Fruit fly (Drosophila melanogaster) whole organism, pupa: ENCODE results near the gene CG13676.

Source experiments
- CG13204 ChIP-seq: fragments of 200-800 bp; sonication (Bioruptor generic); optimal IDR thresholded peaks from 2 replicates; lab custom pipeline; 2018; ENCODE audit warnings: missing biosample characterization, mild to moderate bottlenecking, missing genetic modification characterization, moderate library complexity
- CG15710 ChIP-seq: fragments of 200-800 bp; sonication (Bioruptor generic); optimal IDR thresholded peaks from 2 replicates; lab custom pipeline; 2018; ENCODE audit warnings: missing biosample characterization, mild to moderate bottlenecking, missing genetic modification characterization, moderate library complexity
- CG17806 ChIP-seq: fragments of 200-800 bp; sonication (Bioruptor generic); optimal IDR thresholded peaks from 2 replicates; lab custom pipeline; 2018; ENCODE audit warnings: missing biosample characterization, mild to moderate bottlenecking, missing genetic modification characterization, moderate library complexity
- CG8159 ChIP-seq: fragments of 200-800 bp; sonication (Bioruptor generic); optimal IDR thresholded peaks from 3 replicates; lab custom pipeline; 2018; ENCODE audit warnings: missing biosample characterization, mild to moderate bottlenecking, missing genetic modification characterization, moderate library complexity
- CG8301 ChIP-seq: fragments of 200-800 bp; sonication (Bioruptor generic); optimal IDR thresholded peaks from 2 replicates; lab custom pipeline; 2018; ENCODE audit warnings: missing biosample characterization, mild to moderate bottlenecking, missing genetic modification characterization
- CG9948 ChIP-seq: fragments of 200-800 bp; sonication (Bioruptor generic); optimal IDR thresholded peaks from 2 replicates; lab custom pipeline; 2018; ENCODE audit warnings: missing biosample characterization, mild to moderate bottlenecking, missing genetic modification characterization, moderate library complexity
- EcR ChIP-seq: fragments of 200-800 bp; sonication (Bioruptor generic); optimal IDR thresholded peaks from 3 replicates; lab custom pipeline; 2019; ENCODE audit warnings: missing biosample characterization, missing genetic modification characterization, mild to moderate bottlenecking, moderate library complexity, missing genetic modification reagents
- Ets98B ChIP-seq: fragments of 200-800 bp; sonication (Bioruptor generic); IDR thresholded peaks from 2 replicates; pipeline ENCODE4 v1.3.6; 2022; ENCODE audit warnings: missing biosample characterization, missing genetic modification characterization
- Pif1A ChIP-seq: fragments of 200-800 bp; sonication (Bioruptor generic); optimal IDR thresholded peaks from 3 replicates; lab custom pipeline; 2016; ENCODE audit warnings: missing biosample characterization, missing genetic modification characterization
- Snoo ChIP-seq: fragments of 200-800 bp; sonication (Bioruptor generic); optimal IDR thresholded peaks from 3 replicates; lab custom pipeline; 2017; ENCODE audit warnings: missing biosample characterization, mild to moderate bottlenecking, missing genetic modification characterization, inconsistent platforms

DNA sequence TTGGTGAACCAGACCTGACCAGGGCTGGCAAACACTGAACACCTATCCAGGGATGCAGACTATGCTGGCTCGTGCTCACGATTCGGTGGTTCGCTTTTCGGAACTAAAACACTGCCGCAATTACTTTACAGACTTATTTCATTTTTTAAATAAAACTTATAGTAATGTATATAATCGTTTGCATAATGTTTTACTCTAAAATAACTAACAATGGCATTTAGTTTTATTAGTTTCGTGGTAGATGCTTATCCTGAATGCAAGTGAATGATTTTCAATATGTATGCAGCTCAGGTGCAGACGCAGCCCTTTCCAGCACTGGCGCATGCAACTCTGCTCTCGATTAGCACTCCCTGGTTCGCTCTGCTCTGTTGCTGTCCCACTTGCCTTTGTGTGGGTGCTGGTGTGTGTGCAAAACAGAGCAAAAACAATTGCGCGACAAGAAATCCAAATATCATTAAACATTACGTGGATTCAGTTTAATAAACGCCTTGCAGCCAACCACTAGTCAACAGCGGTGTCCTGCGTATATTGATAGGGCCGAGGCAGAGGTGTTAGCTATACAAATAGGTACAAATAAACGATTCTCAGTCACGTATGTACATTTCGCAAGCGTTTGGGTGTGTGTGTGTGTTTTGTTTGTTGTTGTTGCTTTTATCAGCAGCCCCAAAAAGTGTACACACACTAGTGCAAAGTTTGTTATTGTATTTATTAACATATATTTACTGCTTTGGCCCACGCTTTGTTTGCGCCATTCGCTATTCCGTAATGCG is 35.2 kb upstream of the CG13676 start, which contains the start of the genes ERR and Atg18a:
- TF ChIP-seq CG8159 (tag; lab: Kevin White, UChicago): peak; percentile 82
- peak; percentile 78 for TF ChIP-seq Snoo (tag; lab: Kevin White, UChicago)
- TF ChIP-seq EcR (GFP tag; lab: Kevin White, UChicago): no peak
- TF ChIP-seq CG13204 (GFP tag; lab: Kevin White, UChicago): no peak
- peak; percentile 73 for TF ChIP-seq CG9948 (tag; lab: Kevin White, UChicago)
- peak; percentile 74 for TF ChIP-seq CG8301 (tag; lab: Kevin White, UChicago)
- peak; percentile 73 for TF ChIP-seq CG17806 (tag; lab: Kevin White, UChicago)
- TF ChIP-seq Pif1A (GFP tag; lab: Kevin White, UChicago): no peak
- peak; percentile 82 for TF ChIP-seq Ets98B
- TF ChIP-seq CG15710 (tag; lab: Kevin White, UChicago): peak; percentile 87
